Fruit fly (Drosophila melanogaster): ENCODE measurements around the gene CG17233.

- TF ChIP-seq h (optimal IDR thresholded peaks at IDR 0.05): no peak
- TF ChIP-seq Myc (optimal IDR thresholded peaks at IDR 0.05): no peak
- no peak for TF ChIP-seq Sin3A (optimal IDR thresholded peaks at IDR 0.05)
- TF ChIP-seq psq (optimal IDR thresholded peaks at IDR 0.05): no peak
These were observed 10.3 kb downstream of the CG17233 start, which contains the start of gene CG13813 for dm6 chr3L:20231369-20231768.

All from Kc167 (cell line).